Fruit fly (Drosophila melanogaster) whole organism, prepupa: ENCODE data around the gene LSm3.

Experiments used
- Blimp-1 ChIP-seq: fragments of 200-800 bp; sonication (Bioruptor generic); optimal IDR thresholded peaks from 3 replicates; lab custom pipeline; 2017; ENCODE audit warnings: missing biosample characterization, missing genetic modification characterization, mild to moderate bottlenecking, moderate library complexity, missing genetic modification reagents
- CG10669 ChIP-seq: fragments of 200-800 bp; sonication (Bioruptor generic); optimal IDR thresholded peaks from 3 replicates; lab custom pipeline; 2018; ENCODE audit warnings: missing biosample characterization, mild to moderate bottlenecking, missing genetic modification characterization, moderate library complexity
- CG11294 ChIP-seq: fragments of 200-800 bp; sonication (Bioruptor generic); IDR thresholded peaks from 2 replicates; pipeline ENCODE4 v1.3.6; 2022; ENCODE audit warnings: missing biosample characterization, missing genetic modification characterization
- CG11762 ChIP-seq: fragments of 200-800 bp; sonication (Bioruptor generic); optimal IDR thresholded peaks from 3 replicates; lab custom pipeline; 2016; ENCODE audit warnings: missing biosample characterization, missing genetic modification characterization; ENCODE audit not compliant: insufficient read depth
- CG11902 ChIP-seq: fragments of 200-800 bp; sonication (Bioruptor generic); optimal IDR thresholded peaks from 3 replicates; lab custom pipeline; 2016; ENCODE audit warnings: missing biosample characterization, missing genetic modification characterization
- CG15336 ChIP-seq: fragments of 200-800 bp; sonication (Bioruptor generic); IDR thresholded peaks from 2 replicates; pipeline ENCODE4 v1.3.6; 2022; ENCODE audit warnings: missing biosample characterization, missing genetic modification characterization
- CG1621 ChIP-seq: fragments of 200-800 bp; sonication (Bioruptor generic); optimal IDR thresholded peaks from 3 replicates; lab custom pipeline; 2018; ENCODE audit warnings: missing biosample characterization, mild to moderate bottlenecking, missing genetic modification characterization
- CG3032 ChIP-seq: fragments of 200-800 bp; optimal IDR thresholded peaks from 2 replicates; lab custom pipeline; 2019; ENCODE audit warnings: missing biosample characterization, mild to moderate bottlenecking, missing genetic modification characterization, moderate library complexity
- CG31627 ChIP-seq: fragments of 200-800 bp; sonication (Bioruptor generic); optimal IDR thresholded peaks from 3 replicates; lab custom pipeline; 2016; ENCODE audit warnings: missing biosample characterization, missing genetic modification characterization
- CG32006 ChIP-seq: fragments of 200-800 bp; sonication (Bioruptor generic); optimal IDR thresholded peaks from 3 replicates; lab custom pipeline; 2017; ENCODE audit warnings: missing biosample characterization, mild to moderate bottlenecking, missing genetic modification characterization
- CG34406 ChIP-seq: fragments of 200-800 bp; sonication (Bioruptor generic); optimal IDR thresholded peaks from 3 replicates; lab custom pipeline; 2016; ENCODE audit warnings: missing biosample characterization, missing genetic modification characterization
- CG4318 ChIP-seq: fragments of 200-800 bp; sonication (Bioruptor generic); optimal IDR thresholded peaks from 3 replicates; lab custom pipeline; 2017; ENCODE audit warnings: missing biosample characterization, mild to moderate bottlenecking, missing genetic modification characterization
- CG6163 ChIP-seq: fragments of 200-800 bp; sonication (Bioruptor generic); IDR thresholded peaks from 3 replicates; pipeline ENCODE4 v1.3.6; 2022; ENCODE audit warnings: missing biosample characterization, missing genetic modification characterization
- CG6792 ChIP-seq: fragments of 200-800 bp; sonication (Bioruptor generic); optimal IDR thresholded peaks from 3 replicates; lab custom pipeline; 2016; ENCODE audit warnings: missing biosample characterization, missing genetic modification characterization
- CG6854 ChIP-seq: fragments of 200-800 bp; sonication (Bioruptor generic); optimal IDR thresholded peaks from 2 replicates; lab custom pipeline; 2017; ENCODE audit warnings: missing biosample characterization, mild to moderate bottlenecking, missing genetic modification characterization
- CG8119 ChIP-seq: fragments of 200-800 bp; sonication (Bioruptor generic); IDR thresholded peaks from 3 replicates; pipeline ENCODE4 v1.3.6; 2022; ENCODE audit warnings: missing biosample characterization, missing genetic modification characterization
- CG8319 ChIP-seq: fragments of 200-800 bp; sonication (Bioruptor generic); optimal IDR thresholded peaks from 3 replicates; lab custom pipeline; 2016; ENCODE audit warnings: missing biosample characterization, missing genetic modification characterization
- CG8632 ChIP-seq: fragments of 200-800 bp; sonication (Bioruptor generic); optimal IDR thresholded peaks from 3 replicates; lab custom pipeline; 2016; ENCODE audit warnings: missing biosample characterization, missing genetic modification characterization
- CG9139 ChIP-seq: fragments of 200-800 bp; sonication (Bioruptor generic); optimal IDR thresholded peaks from 3 replicates; lab custom pipeline; 2017; ENCODE audit warnings: missing biosample characterization, mild to moderate bottlenecking, missing genetic modification characterization
- Eip78C ChIP-seq: fragments of 200-800 bp; sonication (Bioruptor generic); peaks from one replicate; lab custom pipeline; 2016; ENCODE audit warnings: missing biosample characterization, missing genetic modification characterization
- Ets96B ChIP-seq: fragments of 200-800 bp; optimal IDR thresholded peaks from 2 replicates; lab custom pipeline; 2019; ENCODE audit warnings: missing biosample characterization, mild to moderate bottlenecking, missing genetic modification characterization, moderate library complexity
- Gug ChIP-seq: fragments of 200-800 bp; sonication (Bioruptor generic); IDR thresholded peaks from 2 replicates; pipeline ENCODE4 v1.3.6; 2022; ENCODE audit warnings: missing biosample characterization, missing genetic modification characterization
- Hr38 ChIP-seq: sonication (Bioruptor generic); optimal IDR thresholded peaks from 2 replicates; lab custom pipeline; 2016; ENCODE audit warnings: missing biosample characterization, missing genetic modification characterization
- Hr39 ChIP-seq: fragments of 200-800 bp; sonication (Bioruptor generic); optimal IDR thresholded peaks from 2 replicates; lab custom pipeline; 2016; ENCODE audit warnings: missing biosample characterization, missing genetic modification characterization
- Hr4 ChIP-seq: fragments of 200-800 bp; sonication (Bioruptor generic); optimal IDR thresholded peaks from 3 replicates; lab custom pipeline; 2016; ENCODE audit warnings: missing biosample characterization, missing genetic modification characterization
- Lpt ChIP-seq: fragments of 200-800 bp; sonication (Bioruptor generic); optimal IDR thresholded peaks from 3 replicates; lab custom pipeline; 2016; ENCODE audit warnings: missing biosample characterization, missing genetic modification characterization
- Met ChIP-seq: fragments of 200-800 bp; sonication (Bioruptor generic); optimal IDR thresholded peaks from 3 replicates; lab custom pipeline; 2016; ENCODE audit warnings: missing biosample characterization, missing genetic modification characterization
- OdsH ChIP-seq: fragments of 200-800 bp; sonication (Bioruptor generic); optimal IDR thresholded peaks from 3 replicates; lab custom pipeline; 2016; ENCODE audit warnings: missing biosample characterization, missing genetic modification characterization
- Smox ChIP-seq: fragments of 200-800 bp; sonication (Bioruptor generic); optimal IDR thresholded peaks from 3 replicates; lab custom pipeline; 2016; ENCODE audit warnings: missing biosample characterization, missing genetic modification characterization
- Sox102F ChIP-seq: fragments of 200-800 bp; sonication (Bioruptor generic); optimal IDR thresholded peaks from 2 replicates; lab custom pipeline; 2016; ENCODE audit warnings: missing biosample characterization, mild to moderate bottlenecking, missing genetic modification characterization
- achi ChIP-seq: fragments of 200-800 bp; sonication (Bioruptor generic); optimal IDR thresholded peaks from 3 replicates; lab custom pipeline; 2016; ENCODE audit warnings: missing biosample characterization, missing genetic modification characterization
- acj6 ChIP-seq: fragments of 200-800 bp; sonication (Bioruptor generic); optimal IDR thresholded peaks from 3 replicates; lab custom pipeline; 2016; ENCODE audit warnings: missing biosample characterization, missing genetic modification characterization
- cyc ChIP-seq: fragments of 200-800 bp; sonication (Bioruptor generic); optimal IDR thresholded peaks from 3 replicates; lab custom pipeline; 2016; ENCODE audit warnings: missing biosample characterization, missing genetic modification characterization
- dac ChIP-seq: fragments of 200-800 bp; sonication (Bioruptor generic); optimal IDR thresholded peaks from 2 replicates; lab custom pipeline; 2017; ENCODE audit warnings: missing biosample characterization, mild to moderate bottlenecking, missing genetic modification characterization
- dsx ChIP-seq: fragments of 200-800 bp; optimal IDR thresholded peaks from 3 replicates; lab custom pipeline; 2019; ENCODE audit warnings: missing biosample characterization, mild to moderate bottlenecking, missing genetic modification characterization, moderate library complexity; ENCODE audit not compliant: poor library complexity, severe bottlenecking
- esn ChIP-seq: fragments of 200-800 bp; sonication (Bioruptor generic); optimal IDR thresholded peaks from 2 replicates; lab custom pipeline; 2016; ENCODE audit warnings: missing biosample characterization, mild to moderate bottlenecking, missing genetic modification characterization, moderate library complexity
- fd59A ChIP-seq: fragments of 200-800 bp; sonication (Bioruptor generic); optimal IDR thresholded peaks from 2 replicates; lab custom pipeline; 2017; ENCODE audit warnings: missing biosample characterization, mild to moderate bottlenecking, missing genetic modification characterization, missing genetic modification reagents
- fkh ChIP-seq: fragments of 200-800 bp; sonication (Bioruptor generic); optimal IDR thresholded peaks from 3 replicates; lab custom pipeline; 2017; ENCODE audit warnings: missing biosample characterization, mild to moderate bottlenecking, missing genetic modification characterization, moderate library complexity
- lz ChIP-seq: fragments of 200-800 bp; sonication (Bioruptor generic); optimal IDR thresholded peaks from 3 replicates; lab custom pipeline; 2016; ENCODE audit warnings: missing biosample characterization, missing genetic modification characterization
- net ChIP-seq: fragments of 200-800 bp; sonication (Bioruptor generic); optimal IDR thresholded peaks from 3 replicates; lab custom pipeline; 2016; ENCODE audit warnings: missing biosample characterization, missing genetic modification characterization
- pdm3 ChIP-seq: fragments of 200-800 bp; sonication (Bioruptor generic); optimal IDR thresholded peaks from 3 replicates; lab custom pipeline; 2016; ENCODE audit warnings: missing biosample characterization, missing genetic modification characterization
- spab ChIP-seq: fragments of 200-800 bp; sonication (Bioruptor generic); optimal IDR thresholded peaks from 2 replicates; lab custom pipeline; 2017; ENCODE audit warnings: missing biosample characterization, mild to moderate bottlenecking, missing genetic modification characterization, missing genetic modification reagents
- ss ChIP-seq, 2 experiments: fragments of 200-800 bp; sonication (Bioruptor generic); optimal IDR thresholded peaks; 2 replicates in 1 of 2; 3 replicates in 1 of 2; lab custom pipeline; 2017 to 2018; ENCODE audit warnings: mild to moderate bottlenecking in 2 of 2, missing biosample characterization in 2 of 2, missing genetic modification characterization in 2 of 2, moderate library complexity in 1 of 2
- svp ChIP-seq: fragments of 200-800 bp; sonication (Bioruptor generic); peaks from one replicate; lab custom pipeline; 2016; ENCODE audit warnings: missing biosample characterization, missing genetic modification characterization
- topi ChIP-seq: fragments of 200-800 bp; sonication (Bioruptor generic); optimal IDR thresholded peaks from 3 replicates; lab custom pipeline; 2016; ENCODE audit warnings: missing biosample characterization, missing genetic modification characterization

LSm3 gene

DNA sequence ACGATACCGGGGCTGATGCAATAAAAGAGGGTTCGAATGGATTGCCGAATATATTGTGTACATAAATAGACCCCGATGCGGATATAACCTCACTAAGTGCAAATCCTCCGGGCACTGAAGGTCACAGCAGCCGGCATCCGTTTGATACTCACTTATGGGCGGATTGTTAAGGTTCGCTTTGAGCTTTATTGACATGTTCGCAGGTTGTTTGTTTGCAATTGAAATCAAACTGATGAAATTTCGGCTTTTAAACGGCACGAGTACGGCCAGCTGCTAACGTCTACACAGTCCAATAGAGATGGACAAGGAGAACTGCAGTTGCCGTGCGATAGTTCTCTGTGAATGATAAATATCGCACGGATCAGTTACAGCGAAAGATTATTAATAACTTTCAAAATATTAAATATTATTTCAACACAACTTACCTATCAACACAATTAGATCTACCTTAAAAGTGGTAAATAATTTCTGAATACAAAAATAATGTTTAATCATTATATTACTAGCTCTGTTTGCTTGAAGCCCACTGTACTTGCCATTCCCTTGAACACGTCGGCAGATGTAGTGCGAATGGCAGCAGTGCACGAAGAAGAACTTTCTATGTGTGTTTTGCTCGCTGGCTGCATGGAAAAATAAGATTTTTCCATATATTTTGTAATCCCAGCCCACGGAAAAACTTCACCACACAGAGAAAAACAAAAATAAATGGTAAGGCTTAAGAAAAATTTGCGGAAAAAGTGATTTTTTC lies 37.8 kb upstream of the LSm3 start, which contains the start of the genes GluProRS and AP-1sigma (continued):
- TF ChIP-seq CG11902 (GFP tag; lab: Kevin White, UChicago) (peak; percentile 89), esn (GFP tag; lab: Kevin White, UChicago) (peak; percentile 93), Blimp-1 (GFP tag; lab: Kevin White, UChicago) (peak; percentile 60), cyc (GFP tag; lab: Kevin White, UChicago) (peak; percentile 89), Lpt (GFP tag; lab: Kevin White, UChicago) (peak; percentile 62), CG6854 (no peak), net (peak; percentile 82), Smox (GFP tag; lab: Kevin White, UChicago) (peak; percentile 88), CG11294 (GFP tag; lab: Robert Waterston, UW) (peak; percentile 91)
- TF ChIP-seq, all 60 proteins: peak for 54

DNA sequence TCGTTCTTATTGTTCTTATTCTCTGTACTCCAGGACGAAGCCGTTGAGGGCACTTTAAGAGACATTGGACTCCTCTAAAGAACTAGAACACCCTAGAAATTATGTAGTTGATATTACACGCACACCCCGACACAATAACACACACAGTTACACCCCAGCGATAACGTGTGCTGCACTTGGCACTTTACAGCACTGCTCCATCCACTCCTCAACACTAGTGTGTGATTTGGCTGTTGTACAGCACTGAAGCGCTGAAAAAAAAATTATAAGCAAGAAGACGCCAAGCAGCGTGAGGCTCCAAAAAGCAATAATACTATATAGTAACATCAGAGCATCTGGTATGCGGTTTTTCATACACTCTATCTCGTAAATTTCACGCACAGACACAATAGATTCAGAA lies 35.2 kb upstream of the LSm3 start:
- TF ChIP-seq CG4318 (no peak), CG15336 (GFP tag; lab: Robert Waterston, UW) (no peak), Hr4 (GFP tag; lab: Kevin White, UChicago) (no peak), Ets96B (tag; lab: Kevin White, UChicago) (no peak), CG3032 (tag; lab: Kevin White, UChicago) (no peak), CG34406 (GFP tag; lab: Kevin White, UChicago) (no peak), cyc (GFP tag; lab: Kevin White, UChicago) (no peak), CG1621 (tag; lab: Kevin White, UChicago) (no peak), acj6 (no peak), pdm3 (GFP tag; lab: Kevin White, UChicago) (no peak), CG9139 (no peak), CG8319 (GFP tag; lab: Kevin White, UChicago) (no peak), Lpt (GFP tag; lab: Kevin White, UChicago) (no peak), spab (GFP tag; lab: Kevin White, UChicago) (no peak), CG10669 (GFP tag; lab: Kevin White, UChicago) (no peak), svp (GFP tag; lab: Kevin White, UChicago) (no peak), Eip78C (GFP tag; lab: Kevin White, UChicago) (no peak), net (no peak), Sox102F (no peak)
- TF ChIP-seq, all 60 proteins: peak for 0

DNA sequence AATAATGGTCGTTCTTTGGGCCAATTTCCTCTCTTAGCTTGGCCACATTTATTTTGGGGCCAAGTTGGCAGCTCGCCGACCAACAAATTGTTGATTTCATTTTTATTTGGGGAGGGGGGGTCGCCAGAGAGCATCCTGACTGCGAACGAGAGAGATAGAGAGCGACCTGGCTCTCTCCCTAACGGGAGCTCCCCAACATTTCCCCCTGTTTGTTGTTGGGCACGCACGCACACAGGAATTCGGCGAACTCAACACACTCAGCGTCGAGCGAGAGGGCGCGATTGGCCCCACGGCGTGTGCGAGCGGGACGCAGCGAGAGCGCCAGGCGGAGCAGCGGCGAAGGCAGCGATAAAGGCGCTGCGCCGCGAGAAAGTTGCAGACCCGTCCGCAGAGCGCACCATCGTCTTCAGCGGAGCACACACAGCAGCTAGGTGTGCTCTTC lies 33.3 kb upstream of the LSm3 start, which contains the start of gene CG31140:
Gene CG31140 (plus strand): TSS at position 400 of the 442 bp plus-strand sequence.
- TF ChIP-seq dac: no peak
- TF ChIP-seq Gug: no peak
- TF ChIP-seq Hr39 (GFP tag; lab: Kevin White, UChicago): no peak
- peak; percentile 46 for TF ChIP-seq dsx (GFP tag; lab: Kevin White, UChicago)
- peak; percentile 27 for TF ChIP-seq Ets96B (tag; lab: Kevin White, UChicago)
- TF ChIP-seq pdm3 (GFP tag; lab: Kevin White, UChicago): no peak
- peak; percentile 48; the same call in 2 of the 3 replicates for TF ChIP-seq CG8119 (GFP tag; lab: Robert Waterston, UW)
- no peak for TF ChIP-seq CG3032 (tag; lab: Kevin White, UChicago)
- no peak for TF ChIP-seq fkh (GFP tag; lab: Kevin White, UChicago)
- TF ChIP-seq CG11762 (GFP tag; lab: Kevin White, UChicago): no peak
- no peak for TF ChIP-seq topi
- no peak for TF ChIP-seq CG8632 (GFP tag; lab: Kevin White, UChicago)
- peak; percentile 25 to 65 for TF ChIP-seq ss (GFP tag; optimal IDR thresholded peaks at IDR 0.05; lab: Kevin White, UChicago)
- TF ChIP-seq fd59A: no peak
- TF ChIP-seq CG6163: peak; percentile 57; the same call in 2 of the 3 replicates
- TF ChIP-seq CG10669 (GFP tag; lab: Kevin White, UChicago): no peak
- TF ChIP-seq Hr4 (GFP tag; lab: Kevin White, UChicago): no peak
- TF ChIP-seq acj6: no peak
- TF ChIP-seq lz: no peak
- no peak for TF ChIP-seq CG11902 (GFP tag; lab: Kevin White, UChicago)
- TF ChIP-seq Eip78C (GFP tag; lab: Kevin White, UChicago): peak; percentile 80
- TF ChIP-seq Met (GFP tag; lab: Kevin White, UChicago): no peak
- no peak for TF ChIP-seq CG11294 (GFP tag; lab: Robert Waterston, UW)
- TF ChIP-seq CG31627 (GFP tag; lab: Kevin White, UChicago): no peak
- TF ChIP-seq CG9139: no peak
- no peak for TF ChIP-seq Hr38
- peak; percentile 23 for TF ChIP-seq Sox102F
- TF ChIP-seq CG32006 (GFP tag; lab: Kevin White, UChicago): no peak
- TF ChIP-seq OdsH: no peak
- peak; percentile 31 for TF ChIP-seq Lpt (GFP tag; lab: Kevin White, UChicago)
- TF ChIP-seq achi: no peak
- no peak for TF ChIP-seq CG6792 (GFP tag; lab: Kevin White, UChicago)
